Worm (Caenorhabditis elegans): ENCODE measurements around the gene ZK84.4.

DNA sequence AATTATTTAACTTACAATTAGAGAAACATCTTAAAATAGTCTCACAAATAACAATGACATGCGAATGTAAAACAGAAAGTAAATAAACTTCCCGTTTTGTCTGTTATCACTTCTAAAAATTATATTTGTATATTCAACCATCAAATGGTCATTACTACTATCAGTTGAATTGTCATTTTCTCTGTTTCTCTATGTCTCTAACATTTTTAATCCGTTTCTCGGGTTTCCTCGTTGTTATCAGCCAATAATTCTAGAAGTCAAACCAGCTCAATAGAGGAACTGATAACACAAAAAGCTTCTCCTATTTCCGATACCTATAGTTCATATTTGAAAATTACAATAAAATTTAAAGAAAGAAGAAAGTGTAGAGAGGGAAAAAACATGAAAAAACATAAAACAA lies 17.9 kb upstream of the ZK84.4 start:
- TF ChIP-seq ztf-23 (GFP tag; IDR thresholded peaks at IDR 0.05) (no peak), klf-2 (GFP tag; conservative IDR thresholded peaks at IDR 0.05) (no peak), ref-1 (GFP tag; conservative IDR thresholded peaks at IDR 0.05) (no peak), tab-1 (GFP tag; IDR thresholded peaks at IDR 0.05) (no peak)

Data from whole organism, midembryonic.